Fruit fly (Drosophila melanogaster): ENCODE measurements around the gene CG9737.

- TF ChIP-seq psq (GFP tag; optimal IDR thresholded peaks at IDR 0.05) = no peak
- no peak for TF ChIP-seq Hr83 (GFP tag; optimal IDR thresholded peaks at IDR 0.05; ENCODE audit: poor library complexity, severe bottlenecking)
- no peak for TF ChIP-seq Dfd (GFP tag; optimal IDR thresholded peaks at IDR 0.05)
- no peak for TF ChIP-seq CG32264 (GFP tag; optimal IDR thresholded peaks at IDR 0.05)
- TF ChIP-seq tai (GFP tag; optimal IDR thresholded peaks at IDR 0.05) = no peak
- no peak for TF ChIP-seq Abd-B (GFP tag; optimal IDR thresholded peaks at IDR 0.05)
- no peak for TF ChIP-seq fru (GFP tag; optimal IDR thresholded peaks at IDR 0.05)
- no peak for TF ChIP-seq pan (optimal IDR thresholded peaks at IDR 0.05)
Measured at dm6 chr3R:30252882-30253281, 9.8 kb upstream of the CG9737 start, which contains the start of gene CG18404.
